Fruit fly (Drosophila melanogaster): ENCODE data around the gene vn.

Gene vn

dm6 chr3L:5765844-5766200 lies 79.6 kb downstream of the vn start, which contains the start of gene Txl:
TSS of gene Txl (plus strand) at chr3L:5765846.
- TF ChIP-seq OdsH (GFP tag; optimal IDR thresholded peaks at IDR 0.05) (no peak), Jra (GFP tag; optimal IDR thresholded peaks at IDR 0.05) (no peak), sv (GFP tag; optimal IDR thresholded peaks at IDR 0.05) (no peak), foxo (GFP tag; optimal IDR thresholded peaks at IDR 0.05) (no peak), Dfd (GFP tag; optimal IDR thresholded peaks at IDR 0.05) (no peak), Hr83 (GFP tag; optimal IDR thresholded peaks at IDR 0.05; ENCODE audit: poor library complexity, severe bottlenecking) (no peak), dsf (GFP tag; optimal IDR thresholded peaks at IDR 0.05; ENCODE audit: borderline replicate concordance) (no peak), Myc (optimal IDR thresholded peaks at IDR 0.05) (no peak), Vsx2 (GFP tag; optimal IDR thresholded peaks at IDR 0.05; ENCODE audit: partially characterized antibody) (no peak), sage (GFP tag; optimal IDR thresholded peaks at IDR 0.05) (no peak), lola (GFP tag; optimal IDR thresholded peaks at IDR 0.05) (no peak), HLH106 (tag; optimal IDR thresholded peaks at IDR 0.05) (no peak), dl (GFP tag; optimal IDR thresholded peaks at IDR 0.05; ENCODE audit: insufficient read depth in 1 of 2, partially characterized antibody in 2 of 2) (no peak), br (GFP tag; optimal IDR thresholded peaks at IDR 0.05) (no peak), dmrt93B (GFP tag; optimal IDR thresholded peaks at IDR 0.05) (no peak), pan (optimal IDR thresholded peaks at IDR 0.05) (no peak), woc (GFP tag; optimal IDR thresholded peaks at IDR 0.05) (no peak), psq (GFP tag; optimal IDR thresholded peaks at IDR 0.05) (no peak)

DNA sequence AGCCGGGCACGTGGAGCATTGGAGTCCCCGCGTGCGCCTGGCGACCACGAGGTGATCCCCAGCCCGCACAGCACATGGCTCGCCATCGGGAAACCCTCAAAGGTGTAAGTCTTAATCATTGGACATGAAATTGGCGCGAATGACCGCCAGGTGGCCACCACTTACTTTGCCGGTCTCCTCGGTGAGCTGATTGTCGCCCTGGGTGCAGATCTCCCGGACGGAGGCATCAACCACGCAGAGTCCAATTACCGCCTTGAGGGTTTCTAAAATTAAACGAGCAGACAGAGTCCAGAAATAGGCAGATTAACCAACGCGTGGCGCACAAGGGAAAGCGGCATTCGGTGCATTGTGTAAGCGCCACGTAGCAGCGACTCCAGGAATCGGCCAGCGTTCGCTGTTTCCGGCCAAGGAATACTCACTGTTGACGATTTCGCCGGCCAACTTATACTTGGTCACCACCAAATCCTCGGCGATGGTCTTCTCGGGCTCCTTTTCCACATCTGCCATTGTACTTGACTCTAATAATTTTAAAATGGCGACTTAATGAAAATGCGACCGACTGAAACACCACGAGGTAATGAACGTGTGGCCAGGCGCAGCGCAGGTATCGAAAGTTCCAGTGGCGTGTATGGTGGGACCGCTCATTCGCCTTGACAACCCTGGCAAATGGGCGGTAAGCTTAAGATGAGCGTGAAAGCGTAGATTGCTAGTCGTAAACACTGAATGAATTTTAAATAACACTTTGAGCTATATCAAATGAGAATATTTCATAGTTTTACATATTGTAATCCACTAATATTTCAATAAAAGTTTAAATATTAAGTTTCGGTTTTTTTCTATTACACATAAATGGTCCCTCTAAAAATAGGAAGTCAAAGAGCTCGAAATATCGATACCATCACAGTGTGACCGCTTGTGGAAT lies 80.3 kb downstream of the vn start, which contains the start of gene CG10576:
CG10576 (minus strand) TSS at position 781 of the 922 bp plus-strand sequence.
- TF ChIP-seq Myc (optimal IDR thresholded peaks at IDR 0.05) (peak; percentile 79), lola (GFP tag; optimal IDR thresholded peaks at IDR 0.05) (no peak), N (GFP tag; optimal IDR thresholded peaks at IDR 0.05) (no peak), pan (optimal IDR thresholded peaks at IDR 0.05) (no peak), h (GFP tag; optimal IDR thresholded peaks at IDR 0.05) (no peak), psq (GFP tag; optimal IDR thresholded peaks at IDR 0.05) (peak; percentile 40), sage (GFP tag; optimal IDR thresholded peaks at IDR 0.05) (no peak)

Data from whole organism, wandering third instar larva.